Worm (Caenorhabditis elegans): ENCODE results near the gene C26F1.1.

DNA sequence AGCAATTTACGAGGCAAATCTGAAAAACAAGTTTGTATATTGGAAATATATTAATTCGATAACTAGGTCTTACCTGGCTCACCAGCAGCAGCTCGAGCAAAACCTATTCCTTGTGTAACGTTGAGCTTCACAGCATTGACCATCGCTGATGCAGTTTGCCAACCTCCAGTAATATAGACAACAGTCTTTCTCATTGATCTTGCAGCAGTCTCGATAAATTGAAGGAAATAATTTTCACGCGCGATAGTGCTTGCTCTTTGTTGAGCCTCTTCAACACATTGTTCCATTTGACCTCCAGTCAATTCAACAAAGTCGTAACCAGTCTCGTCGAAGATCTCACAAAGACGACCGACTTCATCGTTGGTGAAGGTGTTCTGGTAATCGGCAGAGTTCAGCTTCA is 25.4 kb downstream of the C26F1.1 start:
- TF ChIP-seq W03F9.2 (tag; optimal IDR thresholded peaks at IDR 0.05), result no peak
- no peak for TF ChIP-seq dao-5 (tag; optimal IDR thresholded peaks at IDR 0.05)
- no peak for TF ChIP-seq him-1 (tag; optimal IDR thresholded peaks at IDR 0.05)
